Fruit fly (Drosophila melanogaster) whole organism, embryonic: ENCODE measurements around the gene DPCoAC.

Experiments
- B-H1 ChIP-seq: fragments of 200-800 bp; sonication (Bioruptor generic); IDR thresholded peaks from 3 replicates; pipeline ENCODE4 v1.3.6; 2022; ENCODE audit warnings: missing biosample characterization, missing genetic modification characterization
- CG10209 ChIP-seq: fragments of 200-800 bp; sonication (Bioruptor generic); optimal IDR thresholded peaks from 3 replicates; lab custom pipeline; 2017; ENCODE audit warnings: missing biosample characterization, mild to moderate bottlenecking, missing genetic modification characterization, missing genetic modification reagents
- CG10431 ChIP-seq: fragments of 200-800 bp; sonication (Bioruptor generic); optimal IDR thresholded peaks from 3 replicates; lab custom pipeline; 2018; ENCODE audit warnings: missing biosample characterization, mild to moderate bottlenecking, missing genetic modification characterization
- CG10543 ChIP-seq: fragments of 200-800 bp; sonication (Bioruptor generic); optimal IDR thresholded peaks from 3 replicates; lab custom pipeline; 2017; ENCODE audit warnings: missing biosample characterization, mild to moderate bottlenecking, missing genetic modification characterization, moderate library complexity
- CG10565 ChIP-seq: fragments of 200-800 bp; sonication (Bioruptor generic); optimal IDR thresholded peaks from 3 replicates; lab custom pipeline; 2016; ENCODE audit warnings: missing biosample characterization, mild to moderate bottlenecking, missing genetic modification characterization
- CG10979 ChIP-seq: fragments of 200-800 bp; sonication (Bioruptor generic); optimal IDR thresholded peaks from 2 replicates; lab custom pipeline; 2018; ENCODE audit warnings: missing biosample characterization, mild to moderate bottlenecking, missing genetic modification characterization, moderate library complexity
- CG11504 ChIP-seq: fragments of 200-800 bp; sonication (Bioruptor generic); optimal IDR thresholded peaks from 3 replicates; lab custom pipeline; 2019; ENCODE audit warnings: missing biosample characterization, mild to moderate bottlenecking, missing genetic modification characterization, moderate library complexity
- CG12236 ChIP-seq: fragments of 200-800 bp; sonication (Bioruptor generic); optimal IDR thresholded peaks from 2 replicates; lab custom pipeline; 2016; ENCODE audit warnings: missing biosample characterization, missing genetic modification characterization
- CG12942 ChIP-seq: fragments of 200-800 bp; sonication (Bioruptor generic); optimal IDR thresholded peaks from 3 replicates; lab custom pipeline; 2016; ENCODE audit warnings: missing biosample characterization, missing genetic modification characterization
- CG13424 ChIP-seq: fragments of 200-800 bp; sonication (Bioruptor generic); optimal IDR thresholded peaks from 2 replicates; lab custom pipeline; 2019; ENCODE audit warnings: missing biosample characterization, mild to moderate bottlenecking, missing genetic modification characterization, moderate library complexity
- CG15601 ChIP-seq: fragments of 200-800 bp; sonication (Bioruptor generic); optimal IDR thresholded peaks from 3 replicates; lab custom pipeline; 2019; ENCODE audit warnings: missing biosample characterization, mild to moderate bottlenecking, missing genetic modification characterization, moderate library complexity
- CG15696 ChIP-seq: fragments of 200-800 bp; sonication (Bioruptor generic); optimal IDR thresholded peaks from 2 replicates; lab custom pipeline; 2019; ENCODE audit warnings: missing biosample characterization, mild to moderate bottlenecking, missing genetic modification characterization, moderate library complexity
- CG16863 ChIP-seq: fragments of 200-800 bp; sonication (Bioruptor generic); optimal IDR thresholded peaks from 3 replicates; lab custom pipeline; 2016; ENCODE audit warnings: missing biosample characterization, missing genetic modification characterization
- CG32532 ChIP-seq: fragments of 200-800 bp; sonication (Bioruptor generic); IDR thresholded peaks from 2 replicates; pipeline ENCODE4 v1.3.6; 2022; ENCODE audit warnings: missing biosample characterization, missing genetic modification characterization
- CG3281 ChIP-seq: fragments of 200-800 bp; sonication (Bioruptor generic); optimal IDR thresholded peaks from 3 replicates; lab custom pipeline; 2017; ENCODE audit warnings: missing biosample characterization, mild to moderate bottlenecking, missing genetic modification characterization
- CG3838 ChIP-seq: fragments of 200-800 bp; sonication (Bioruptor generic); optimal IDR thresholded peaks from 3 replicates; lab custom pipeline; 2016; ENCODE audit warnings: missing biosample characterization, missing genetic modification characterization
- CG4854 ChIP-seq: fragments of 200-800 bp; sonication (Bioruptor generic); optimal IDR thresholded peaks from 2 replicates; lab custom pipeline; 2016; ENCODE audit warnings: missing biosample characterization, missing genetic modification characterization, inconsistent platforms
- CG6254 ChIP-seq: fragments of 200-800 bp; sonication (Bioruptor generic); optimal IDR thresholded peaks from 3 replicates; lab custom pipeline; 2017; ENCODE audit warnings: mild to moderate bottlenecking, missing biosample characterization, missing genetic modification reagents, missing genetic modification characterization
- CG7928 ChIP-seq: fragments of 200-800 bp; sonication (Bioruptor generic); optimal IDR thresholded peaks from 2 replicates; lab custom pipeline; 2017; ENCODE audit warnings: missing biosample characterization, mild to moderate bottlenecking, missing genetic modification characterization
- CG8388 ChIP-seq: fragments of 200-800 bp; sonication (Bioruptor generic); optimal IDR thresholded peaks from 2 replicates; lab custom pipeline; 2019; ENCODE audit warnings: missing biosample characterization, mild to moderate bottlenecking, missing genetic modification characterization, moderate library complexity
- Dbx ChIP-seq: fragments of 200-800 bp; sonication (Bioruptor generic); IDR thresholded peaks from 3 replicates; pipeline ENCODE4 v1.3.6; 2022; ENCODE audit warnings: missing biosample characterization, missing genetic modification characterization
- Eip74EF ChIP-seq, 2 experiments: fragments of 200-800 bp in 1 of 2; fragments of >200 bp in 1 of 2; sonication (Bioruptor generic) in 1 of 2; optimal IDR thresholded peaks; 2 replicates each; lab custom pipeline; 2017 to 2019; ENCODE audit warnings: missing biosample characterization in 2 of 2, missing genetic modification characterization in 2 of 2, mild to moderate bottlenecking in 1 of 2, moderate library complexity in 1 of 2
- Fer3 ChIP-seq: fragments of 200-800 bp; sonication (Bioruptor generic); optimal IDR thresholded peaks from 2 replicates; lab custom pipeline; 2018; ENCODE audit warnings: missing biosample characterization, mild to moderate bottlenecking, missing genetic modification characterization, moderate library complexity
- Hmx ChIP-seq: fragments of 200-800 bp; sonication (Bioruptor generic); optimal IDR thresholded peaks from 2 replicates; lab custom pipeline; 2016; ENCODE audit warnings: missing biosample characterization, missing genetic modification characterization
- NC2α ChIP-seq: fragments of 200-800 bp; sonication (Bioruptor generic); optimal IDR thresholded peaks from 2 replicates; lab custom pipeline; 2016; ENCODE audit warnings: missing biosample characterization, missing genetic modification characterization
- NC2β ChIP-seq: fragments of 200-800 bp; sonication (Bioruptor generic); optimal IDR thresholded peaks from 2 replicates; lab custom pipeline; 2016; ENCODE audit warnings: missing biosample characterization, missing genetic modification characterization
- NFAT ChIP-seq: fragments of 200-800 bp; sonication (Bioruptor generic); IDR thresholded peaks from 2 replicates; pipeline ENCODE4 v1.3.6; 2022; ENCODE audit warnings: missing biosample characterization, missing genetic modification characterization
- Nf-YA ChIP-seq: fragments of 200-800 bp; sonication (Bioruptor generic); IDR thresholded peaks from 2 replicates; pipeline ENCODE4 v1.3.6; 2022; ENCODE audit warnings: missing biosample characterization, missing genetic modification characterization
- Oli ChIP-seq: fragments of 200-800 bp; sonication (Bioruptor generic); optimal IDR thresholded peaks from 2 replicates; lab custom pipeline; 2018; ENCODE audit warnings: missing biosample characterization, mild to moderate bottlenecking, missing genetic modification characterization, moderate library complexity
- Rfx ChIP-seq: fragments of 200-800 bp; sonication (Bioruptor generic); IDR thresholded peaks from 2 replicates; pipeline ENCODE4 v1.3.6; 2022; ENCODE audit warnings: missing biosample characterization, missing genetic modification characterization
- al ChIP-seq: fragments of 200-800 bp; sonication (Bioruptor generic); IDR thresholded peaks from 2 replicates; pipeline ENCODE4 v1.3.6; 2022; ENCODE audit warnings: missing biosample characterization, missing genetic modification characterization
- bcd ChIP-seq: fragments of 200-800 bp; sonication (Bioruptor generic); optimal IDR thresholded peaks from 2 replicates; lab custom pipeline; 2017; ENCODE audit warnings: missing biosample characterization, mild to moderate bottlenecking, missing genetic modification characterization
- bsh ChIP-seq, 2 experiments: fragments of 200-800 bp; sonication (Bioruptor generic); optimal IDR thresholded peaks; 2 replicates each; lab custom pipeline; 2017 to 2018; ENCODE audit warnings: mild to moderate bottlenecking in 2 of 2, missing biosample characterization in 2 of 2, missing genetic modification characterization in 2 of 2, moderate library complexity in 1 of 2
- cad ChIP-seq: fragments of >200 bp; optimal IDR thresholded peaks from 2 replicates; lab custom pipeline; 2017; ENCODE audit warnings: missing biosample characterization, missing genetic modification characterization
- cato ChIP-seq: fragments of 200-800 bp; sonication (Bioruptor generic); optimal IDR thresholded peaks from 2 replicates; lab custom pipeline; 2016; ENCODE audit warnings: missing biosample characterization, missing genetic modification characterization, borderline replicate concordance
- dpn ChIP-seq, 2 experiments: fragments of 200-800 bp; sonication (Bioruptor generic); optimal IDR thresholded peaks; 3 replicates each; lab custom pipeline; 2016; ENCODE audit warnings: missing biosample characterization in 2 of 2, missing genetic modification characterization in 2 of 2
- dysf ChIP-seq: fragments of 200-800 bp; sonication (Bioruptor generic); IDR thresholded peaks from 3 replicates; pipeline ENCODE4 v1.3.6; 2022; ENCODE audit warnings: missing biosample characterization, missing genetic modification characterization
- hth ChIP-seq: fragments of >200 bp; optimal IDR thresholded peaks from 2 replicates; lab custom pipeline; 2017; ENCODE audit warnings: inconsistent platforms
- kah ChIP-seq: fragments of 200-800 bp; sonication (Bioruptor generic); optimal IDR thresholded peaks from 2 replicates; lab custom pipeline; 2018; ENCODE audit warnings: missing biosample characterization, mild to moderate bottlenecking, missing genetic modification characterization
- nerfin-2 ChIP-seq: fragments of 200-800 bp; sonication (Bioruptor generic); IDR thresholded peaks from 2 replicates; pipeline ENCODE4 v1.3.6; 2022; ENCODE audit warnings: missing biosample characterization, missing genetic modification characterization; ENCODE audit not compliant: partially characterized antibody
- row ChIP-seq: fragments of 200-800 bp; sonication (Bioruptor generic); IDR thresholded peaks from 3 replicates; pipeline ENCODE4 v1.3.6; 2022; ENCODE audit warnings: missing biosample characterization, missing genetic modification characterization
- sd ChIP-seq: fragments of 200-800 bp; sonication (Bioruptor generic); optimal IDR thresholded peaks from 3 replicates; lab custom pipeline; 2018; ENCODE audit warnings: missing biosample characterization, mild to moderate bottlenecking, missing genetic modification characterization, moderate library complexity
- sima ChIP-seq: fragments of 200-800 bp; sonication (Bioruptor generic); optimal IDR thresholded peaks from 2 replicates; lab custom pipeline; 2016; ENCODE audit warnings: missing biosample characterization, missing genetic modification characterization
- sna ChIP-seq: fragments of 200-800 bp; sonication (Bioruptor generic); IDR thresholded peaks from 2 replicates; pipeline ENCODE4 v1.3.6; 2022; ENCODE audit warnings: missing biosample characterization, missing genetic modification characterization; ENCODE audit not compliant: partially characterized antibody
- sob ChIP-seq: fragments of 200-800 bp; sonication (Bioruptor generic); IDR thresholded peaks from 2 replicates; pipeline ENCODE4 v1.3.6; 2022; ENCODE audit warnings: missing biosample characterization, missing genetic modification characterization
- stwl ChIP-seq: fragments of 200-800 bp; sonication (Bioruptor generic); optimal IDR thresholded peaks from 3 replicates; lab custom pipeline; 2018; ENCODE audit warnings: missing biosample characterization, mild to moderate bottlenecking, missing genetic modification characterization, moderate library complexity
- tio ChIP-seq: fragments of 200-800 bp; sonication (Bioruptor generic); optimal IDR thresholded peaks from 2 replicates; lab custom pipeline; 2017; ENCODE audit warnings: missing biosample characterization, missing genetic modification characterization, inconsistent platforms
- unpg ChIP-seq: fragments of 200-800 bp; sonication (Bioruptor generic); optimal IDR thresholded peaks from 3 replicates; lab custom pipeline; 2018; ENCODE audit warnings: missing biosample characterization, mild to moderate bottlenecking, missing genetic modification characterization, moderate library complexity
- zen ChIP-seq: fragments of 200-800 bp; sonication (Bioruptor generic); optimal IDR thresholded peaks from 3 replicates; lab custom pipeline; 2018; ENCODE audit warnings: missing biosample characterization, mild to moderate bottlenecking, missing genetic modification characterization, moderate library complexity

DPCoAC gene

dm6 chr3R:20557415-20558105 lies at the start of gene DPCoAC, which contains the start of gene CG5180 (continued):
- TF ChIP-seq Eip74EF (GFP tag; optimal IDR thresholded peaks at IDR 0.05; lab: Kevin White, UChicago) (no peak), CG32532 (peak; percentile 86), CG6254 (GFP tag; lab: Kevin White, UChicago) (peak; percentile 12), CG12236 (GFP tag; lab: Kevin White, UChicago) (peak; percentile 12), CG10209 (GFP tag; lab: Kevin White, UChicago) (peak; percentile 28), CG3838 (peak; percentile 46), nerfin-2 (GFP tag; lab: Robert Waterston, UW) (peak; percentile 61), Rfx (GFP tag; lab: Robert Waterston, UW) (peak; percentile 88), stwl (tag; lab: Kevin White, UChicago) (peak; percentile 47), sna (GFP tag; lab: Robert Waterston, UW) (no peak), CG15601 (no peak), al (GFP tag; lab: Robert Waterston, UW) (peak; percentile 65), NFAT (GFP tag; lab: Robert Waterston, UW) (peak; percentile 92), CG10979 (tag; lab: Kevin White, UChicago) (peak; percentile 38), CG10543 (GFP tag; lab: Kevin White, UChicago) (peak; percentile 77), CG10565 (no peak), CG11504 (tag; lab: Kevin White, UChicago) (peak; percentile 66), B-H1 (GFP tag; lab: Robert Waterston, UW) (peak; percentile 10; the same call in 1 of the 3 replicates), sima (GFP tag; lab: Kevin White, UChicago) (no peak), CG16863 (GFP tag; lab: Kevin White, UChicago) (peak; percentile 51), Dbx (GFP tag; lab: Robert Waterston, UW) (peak; percentile 85), NC2α (GFP tag; lab: Kevin White, UChicago) (no peak), Oli (peak; percentile 46), CG4854 (GFP tag; lab: Kevin White, UChicago) (peak; percentile 24), Nf-YA (GFP tag; lab: Robert Waterston, UW) (no peak), CG13424 (tag; lab: Kevin White, UChicago) (peak; percentile 61), bsh (GFP tag; optimal IDR thresholded peaks at IDR 0.05; lab: Kevin White, UChicago) (peak in 1 of 2 experiments; percentile 35), tio (GFP tag; lab: Kevin White, UChicago) (peak; percentile 64), hth (lab: Kevin White, UChicago) (no peak), row (GFP tag; lab: Robert Waterston, UW) (peak; percentile 94), zen (tag; lab: Kevin White, UChicago) (peak; percentile 65), CG3281 (GFP tag; lab: Kevin White, UChicago) (peak; percentile 59), CG12942 (GFP tag; lab: Kevin White, UChicago) (peak; percentile 45), cad (GFP tag; lab: Kevin White, UChicago) (no peak), Fer3 (tag; lab: Kevin White, UChicago) (peak; percentile 54), NC2β (GFP tag; lab: Kevin White, UChicago) (peak; percentile 30), CG7928 (GFP tag; lab: Kevin White, UChicago) (peak; percentile 21), cato (GFP tag; lab: Kevin White, UChicago) (no peak), CG10431 (GFP tag; lab: Kevin White, UChicago) (peak; percentile 2), CG15696 (peak; percentile 42), CG8388 (GFP tag; lab: Kevin White, UChicago) (peak; percentile 30), bcd (GFP tag; lab: Kevin White, UChicago) (peak; percentile 56), Hmx (GFP tag; lab: Kevin White, UChicago) (no peak), sob (GFP tag; lab: Robert Waterston, UW) (peak; percentile 77), unpg (GFP tag; lab: Kevin White, UChicago) (peak; percentile 25), dpn (GFP tag; optimal IDR thresholded peaks at IDR 0.05; lab: Kevin White, UChicago) (peak; percentile 68 to 73), kah (GFP tag; lab: Kevin White, UChicago) (no peak), dysf (GFP tag; lab: Robert Waterston, UW) (peak; percentile 73), sd (tag; lab: Kevin White, UChicago) (no peak)
